Worm (Caenorhabditis elegans): Measurements from ENCODE around the gene acy-4.

- TF ChIP-seq ztf-11 (tag; optimal IDR thresholded peaks at IDR 0.05) (no peak), ama-1 (optimal IDR thresholded peaks at IDR 0.05) (no peak), egl-27 (tag; optimal IDR thresholded peaks at IDR 0.05) (no peak), alr-1 (tag; optimal IDR thresholded peaks at IDR 0.05) (no peak), snpc-4 (tag; optimal IDR thresholded peaks at IDR 0.05) (no peak), unc-62 (GFP tag; optimal IDR thresholded peaks at IDR 0.05) (no peak)
These were observed 45.3 kb upstream of the acy-4 start, which contains the start of gene pqn-13 for ce11 chrV:5676011-5676410.

Measured in whole organism, L2 larva.